Worm (Caenorhabditis elegans): ENCODE data around the gene K09C8.2.
A peak's percentile ranks its signal among the peaks of the same experiment; 100 is the strongest.

Gene K09C8.2

ce11 chrX:10963453-10964046 is 4.3 kb downstream of the K09C8.2 start, which contains the start of gene nas-10 (continued):
- TF ChIP-seq daf-16 (GFP tag; optimal IDR thresholded peaks at IDR 0.05) = peak in 1 of 2 experiments; percentile 72
- TF ChIP-seq daf-16 (tag; optimal IDR thresholded peaks at IDR 0.05) = peak; percentile 83
- peak; percentile 29 for TF ChIP-seq T20F7.1 (GFP tag; optimal IDR thresholded peaks at IDR 0.05)
- peak; percentile 91 for TF ChIP-seq arid-1 (GFP tag; conservative IDR thresholded peaks at IDR 0.05)
- TF ChIP-seq T26A8.4 (GFP tag; IDR thresholded peaks at IDR 0.05) = no peak; the same call in 1 of the 2 replicates
- peak in 1 of 2 experiments; percentile 57 for TF ChIP-seq mdl-1 (tag; optimal IDR thresholded peaks at IDR 0.05)
- peak; percentile 62 for TF ChIP-seq mxl-3 (GFP tag; optimal IDR thresholded peaks at IDR 0.05)
- TF ChIP-seq zfp-2 (tag; optimal IDR thresholded peaks at IDR 0.05) = peak; percentile 3
- TF ChIP-seq lsy-2 (tag; optimal IDR thresholded peaks at IDR 0.05) = no peak
- peak; percentile 82 for TF ChIP-seq F26F4.8 (GFP tag; conservative IDR thresholded peaks at IDR 0.05)

ce11 chrX:10965508-10965907 is 6.3 kb downstream of the K09C8.2 start:
- TF ChIP-seq nhr-28 (tag; optimal IDR thresholded peaks at IDR 0.05) = no peak
- peak; percentile 54 for TF ChIP-seq ces-1 (GFP tag; optimal IDR thresholded peaks at IDR 0.05)

ce11 chrX:10966251-10966650 is 7.0 kb downstream of the K09C8.2 start, which contains the start of gene lge-1:
TSS of gene lge-1 (plus strand) at chrX:10966551.
- TF ChIP-seq ama-1 (optimal IDR thresholded peaks at IDR 0.05) (no peak), nhr-48 (tag; optimal IDR thresholded peaks at IDR 0.05) (no peak), ZK337.2 (GFP tag; IDR thresholded peaks at IDR 0.05) (no peak), hlh-11 (tag; optimal IDR thresholded peaks at IDR 0.05) (no peak), egl-43 (GFP tag; IDR thresholded peaks at IDR 0.05) (no peak), ztf-7 (tag; optimal IDR thresholded peaks at IDR 0.05) (no peak), daf-8 (GFP tag; IDR thresholded peaks at IDR 0.05) (no peak), saeg-2 (GFP tag; IDR thresholded peaks at IDR 0.05) (no peak), jun-1 (tag; optimal IDR thresholded peaks at IDR 0.05) (no peak), nhr-10 (tag; optimal IDR thresholded peaks at IDR 0.05) (no peak), fkh-10 (GFP tag; optimal IDR thresholded peaks at IDR 0.05) (no peak), F44E2.7 (GFP tag; IDR thresholded peaks at IDR 0.05) (no peak), ceh-28 (tag; optimal IDR thresholded peaks at IDR 0.05) (no peak), lin-39 (tag; optimal IDR thresholded peaks at IDR 0.05) (no peak), nhr-102 (tag; optimal IDR thresholded peaks at IDR 0.05) (no peak), D1046.2 (GFP tag; IDR thresholded peaks at IDR 0.05) (no peak), ceh-82 (tag; optimal IDR thresholded peaks at IDR 0.05) (no peak), mxl-2 (GFP tag; conservative IDR thresholded peaks at IDR 0.05) (no peak)

- TF ChIP-seq php-3 (GFP tag; IDR thresholded peaks at IDR 0.05) = no peak
- no peak for TF ChIP-seq ceh-32 (tag; optimal IDR thresholded peaks at IDR 0.05; ENCODE audit: poor library complexity)
- no peak for TF ChIP-seq madf-9 (GFP tag; conservative IDR thresholded peaks at IDR 0.05)
- no peak for TF ChIP-seq gei-8 (GFP tag; optimal IDR thresholded peaks at IDR 0.05)
- TF ChIP-seq hlh-11 (tag; optimal IDR thresholded peaks at IDR 0.05) = no peak
- no peak for TF ChIP-seq fos-1 (tag; optimal IDR thresholded peaks at IDR 0.05)
- TF ChIP-seq T26A8.4 (GFP tag; IDR thresholded peaks at IDR 0.05) = no peak
- no peak for TF ChIP-seq zip-2 (tag; optimal IDR thresholded peaks at IDR 0.05)
Measured at ce11 chrX:10967698-10968097, 8.5 kb downstream of the K09C8.2 start, which contains the start of gene K09C8.9. TSS of gene K09C8.9 (minus strand) at chrX:10967798.

Data from whole organism, L4 larva.